Fruit fly (Drosophila melanogaster) whole organism, embryonic: Measurements from ENCODE around the gene CG5013.

Experiments used
- Ada2b ChIP-seq: fragments of 200-800 bp; sonication (Bioruptor generic); IDR thresholded peaks from 2 replicates; pipeline ENCODE4 v1.3.6; 2022; ENCODE audit warnings: missing biosample characterization, missing genetic modification characterization
- Awh ChIP-seq: fragments of 200-800 bp; sonication (Bioruptor generic); IDR thresholded peaks from 2 replicates; pipeline ENCODE4, ENCODE4 v1.3.6; 2022; ENCODE audit warnings: missing biosample characterization, missing genetic modification characterization
- B-H2 ChIP-seq: fragments of 200-800 bp; sonication (Bioruptor generic); optimal IDR thresholded peaks from 2 replicates; lab custom pipeline; 2018; ENCODE audit warnings: missing biosample characterization, mild to moderate bottlenecking, missing genetic modification characterization
- CG11456 ChIP-seq: fragments of 200-800 bp; sonication (Bioruptor generic); IDR thresholded peaks from 3 replicates; pipeline ENCODE4 v1.3.6; 2022; ENCODE audit warnings: missing biosample characterization, missing genetic modification characterization
- CG12219 ChIP-seq: fragments of 200-800 bp; sonication (Bioruptor generic); optimal IDR thresholded peaks from 3 replicates; lab custom pipeline; 2018; ENCODE audit warnings: missing biosample characterization, mild to moderate bottlenecking, missing genetic modification characterization
- CG13624 ChIP-seq: fragments of 200-800 bp; sonication (Bioruptor generic); optimal IDR thresholded peaks from 2 replicates; lab custom pipeline; 2016; ENCODE audit warnings: missing biosample characterization, missing genetic modification characterization
- CG14860 ChIP-seq: fragments of 200-800 bp; sonication (Bioruptor generic); IDR thresholded peaks from 3 replicates; pipeline ENCODE4 v1.3.6; 2022; ENCODE audit warnings: missing biosample characterization, missing genetic modification characterization; ENCODE audit not compliant: partially characterized antibody
- CG15479 ChIP-seq: fragments of 200-800 bp; sonication (Bioruptor generic); optimal IDR thresholded peaks from 3 replicates; lab custom pipeline; 2019; ENCODE audit warnings: missing biosample characterization, mild to moderate bottlenecking, missing genetic modification characterization, moderate library complexity
- CG15514 ChIP-seq: fragments of 200-800 bp; sonication (Bioruptor generic); optimal IDR thresholded peaks from 3 replicates; lab custom pipeline; 2017; ENCODE audit warnings: missing biosample characterization, missing genetic modification characterization, mild to moderate bottlenecking, moderate library complexity, missing genetic modification reagents
- CG15601 ChIP-seq: fragments of 200-800 bp; sonication (Bioruptor generic); optimal IDR thresholded peaks from 3 replicates; lab custom pipeline; 2019; ENCODE audit warnings: missing biosample characterization, mild to moderate bottlenecking, missing genetic modification characterization, moderate library complexity
- CG17186 ChIP-seq: fragments of 200-800 bp; sonication (Bioruptor generic); optimal IDR thresholded peaks from 3 replicates; lab custom pipeline; 2017; ENCODE audit warnings: missing biosample characterization, missing genetic modification reagents, missing genetic modification characterization
- CG18764 ChIP-seq: fragments of 200-800 bp; sonication (Bioruptor generic); optimal IDR thresholded peaks from 3 replicates; lab custom pipeline; 2016; ENCODE audit warnings: missing biosample characterization, missing genetic modification characterization
- CG2116 ChIP-seq: fragments of 200-800 bp; sonication (Bioruptor generic); optimal IDR thresholded peaks from 3 replicates; lab custom pipeline; 2018; ENCODE audit warnings: missing biosample characterization, mild to moderate bottlenecking, missing genetic modification characterization
- CG2202 ChIP-seq: fragments of 200-800 bp; sonication (Bioruptor generic); optimal IDR thresholded peaks from 2 replicates; lab custom pipeline; 2018; ENCODE audit warnings: missing biosample characterization, mild to moderate bottlenecking, missing genetic modification characterization
- CG30020 ChIP-seq: fragments of 200-800 bp; optimal IDR thresholded peaks from 2 replicates; lab custom pipeline; 2019; ENCODE audit warnings: missing biosample characterization, mild to moderate bottlenecking, missing genetic modification characterization, moderate library complexity
- CG5953 ChIP-seq: fragments of 200-800 bp; sonication (Bioruptor generic); IDR thresholded peaks from 2 replicates; pipeline ENCODE4 v1.3.6; 2022; ENCODE audit warnings: missing biosample characterization, missing genetic modification characterization
- CG6689 ChIP-seq: fragments of 200-800 bp; sonication (Bioruptor generic); IDR thresholded peaks from 2 replicates; pipeline ENCODE4 v1.3.6; 2022; ENCODE audit warnings: missing biosample characterization, missing genetic modification characterization
- CG7357 ChIP-seq: fragments of 200-800 bp; sonication (Bioruptor generic); IDR thresholded peaks from 3 replicates; pipeline ENCODE4 v1.3.6; 2022; ENCODE audit warnings: missing biosample characterization, missing genetic modification characterization
- CrebB ChIP-seq: fragments of 200-800 bp; sonication (Bioruptor generic); optimal IDR thresholded peaks from 3 replicates; lab custom pipeline; 2018; ENCODE audit warnings: missing biosample characterization, mild to moderate bottlenecking, missing genetic modification characterization
- H2.0 ChIP-seq: fragments of 200-800 bp; sonication (Bioruptor generic); IDR thresholded peaks from 2 replicates; pipeline ENCODE4 v1.3.6; 2022; ENCODE audit warnings: missing biosample characterization, missing genetic modification characterization
- Hand ChIP-seq: fragments of 200-800 bp; sonication (Bioruptor generic); optimal IDR thresholded peaks from 2 replicates; lab custom pipeline; 2017; ENCODE audit warnings: mild to moderate bottlenecking, missing biosample characterization, missing genetic modification reagents, missing genetic modification characterization
- NFAT ChIP-seq: fragments of 200-800 bp; sonication (Bioruptor generic); IDR thresholded peaks from 2 replicates; pipeline ENCODE4 v1.3.6; 2022; ENCODE audit warnings: missing biosample characterization, missing genetic modification characterization
- Nf-YA ChIP-seq: fragments of 200-800 bp; sonication (Bioruptor generic); IDR thresholded peaks from 2 replicates; pipeline ENCODE4 v1.3.6; 2022; ENCODE audit warnings: missing biosample characterization, missing genetic modification characterization
- Pdp1 ChIP-seq, 2 experiments: fragments of 200-800 bp; sonication (Bioruptor generic); optimal IDR thresholded peaks; 3 replicates each; lab custom pipeline; 2016; ENCODE audit warnings: missing biosample characterization in 2 of 2, missing genetic modification characterization in 2 of 2, mild to moderate bottlenecking in 1 of 2, moderate library complexity in 1 of 2
- Rfx ChIP-seq: fragments of 200-800 bp; sonication (Bioruptor generic); IDR thresholded peaks from 2 replicates; pipeline ENCODE4 v1.3.6; 2022; ENCODE audit warnings: missing biosample characterization, missing genetic modification characterization
- Sox100B ChIP-seq: fragments of 200-800 bp; sonication (Bioruptor generic); optimal IDR thresholded peaks from 3 replicates; lab custom pipeline; 2018; ENCODE audit warnings: missing biosample characterization, mild to moderate bottlenecking, missing genetic modification characterization
- aop ChIP-seq: fragments of 200-800 bp; sonication (Bioruptor generic); IDR thresholded peaks from 2 replicates; pipeline ENCODE4 v1.3.6; 2022; ENCODE audit warnings: missing biosample characterization, missing genetic modification characterization
- bcd ChIP-seq: fragments of 200-800 bp; sonication (Bioruptor generic); optimal IDR thresholded peaks from 2 replicates; lab custom pipeline; 2017; ENCODE audit warnings: missing biosample characterization, mild to moderate bottlenecking, missing genetic modification characterization
- cas ChIP-seq: fragments of 200-800 bp; sonication (Bioruptor generic); IDR thresholded peaks from 2 replicates; pipeline ENCODE4 v1.3.6; 2022; ENCODE audit warnings: missing biosample characterization, missing genetic modification characterization
- dati ChIP-seq: fragments of 200-800 bp; sonication (Bioruptor generic); IDR thresholded peaks from 2 replicates; pipeline ENCODE4 v1.3.6; 2022; ENCODE audit warnings: missing biosample characterization, missing genetic modification characterization
- dpn ChIP-seq, 2 experiments: fragments of 200-800 bp; sonication (Bioruptor generic); optimal IDR thresholded peaks; 3 replicates each; lab custom pipeline; 2016; ENCODE audit warnings: missing biosample characterization in 2 of 2, missing genetic modification characterization in 2 of 2
- gt ChIP-seq: fragments of 200-800 bp; sonication (Bioruptor generic); IDR thresholded peaks from 2 replicates; pipeline ENCODE4 v1.3.6; 2022; ENCODE audit warnings: missing biosample characterization, missing genetic modification characterization
- her ChIP-seq: fragments of 200-800 bp; sonication (Bioruptor generic); optimal IDR thresholded peaks from 2 replicates; lab custom pipeline; 2016; ENCODE audit warnings: missing biosample characterization, missing genetic modification characterization
- jing ChIP-seq: fragments of 200-800 bp; sonication (Bioruptor generic); optimal IDR thresholded peaks from 2 replicates; lab custom pipeline; 2018; ENCODE audit warnings: missing biosample characterization, mild to moderate bottlenecking, missing genetic modification characterization
- jumu ChIP-seq: fragments of 200-800 bp; sonication (Bioruptor generic); optimal IDR thresholded peaks from 3 replicates; lab custom pipeline; 2016; ENCODE audit warnings: missing biosample characterization, missing genetic modification characterization
- lmd ChIP-seq: fragments of 200-800 bp; sonication (Bioruptor generic); IDR thresholded peaks from 2 replicates; pipeline ENCODE4 v1.3.6; 2022; ENCODE audit warnings: missing biosample characterization, missing genetic modification characterization
- nerfin-2 ChIP-seq: fragments of 200-800 bp; sonication (Bioruptor generic); IDR thresholded peaks from 2 replicates; pipeline ENCODE4 v1.3.6; 2022; ENCODE audit warnings: missing biosample characterization, missing genetic modification characterization; ENCODE audit not compliant: partially characterized antibody
- nmo ChIP-seq: fragments of 200-800 bp; sonication (Bioruptor generic); optimal IDR thresholded peaks from 2 replicates; lab custom pipeline; 2018; ENCODE audit warnings: missing biosample characterization, mild to moderate bottlenecking, missing genetic modification characterization, moderate library complexity
- pan ChIP-seq, 4 experiments: fragments of >200 bp in 3 of 4; fragments of 200-800 bp in 1 of 4; sonication (Bioruptor generic) in 1 of 4; optimal IDR thresholded peaks in 3 of 4; IDR thresholded peaks in 1 of 4; 2 replicates each; pipeline versions ENCODE4 v1.3.6 to Lab custom; 2017 to 2022; ENCODE audit warnings: missing biosample characterization in 2 of 4, missing genetic modification characterization in 2 of 4, mixed read lengths in 1 of 4
- pfk ChIP-seq: fragments of 200-800 bp; sonication (Bioruptor generic); optimal IDR thresholded peaks from 2 replicates; lab custom pipeline; 2018; ENCODE audit warnings: missing biosample characterization, mild to moderate bottlenecking, missing genetic modification characterization, moderate library complexity
- prd ChIP-seq, 3 experiments: fragments of >200 bp in 2 of 3; fragments of 200-800 bp in 1 of 3; sonication (Bioruptor generic) in 1 of 3; optimal IDR thresholded peaks in 2 of 3; IDR thresholded peaks in 1 of 3; 2 replicates in 2 of 3; 3 replicates in 1 of 3; pipeline versions ENCODE4 v1.3.6 to Lab custom; 2017 to 2022; ENCODE audit warnings: missing biosample characterization in 1 of 3, missing genetic modification characterization in 1 of 3
- rib ChIP-seq: fragments of 200-800 bp; sonication (Bioruptor generic); IDR thresholded peaks from 2 replicates; pipeline ENCODE4 v1.3.6; 2022; ENCODE audit warnings: missing biosample characterization, missing genetic modification characterization
- salm ChIP-seq: fragments of 200-800 bp; sonication (Bioruptor generic); optimal IDR thresholded peaks from 2 replicates; lab custom pipeline; 2018; ENCODE audit warnings: missing biosample characterization, mild to moderate bottlenecking, missing genetic modification characterization
- slp2 ChIP-seq: fragments of 200-800 bp; sonication (Bioruptor generic); optimal IDR thresholded peaks from 2 replicates; lab custom pipeline; 2016; ENCODE audit warnings: missing biosample characterization, missing genetic modification characterization
- tio ChIP-seq: fragments of 200-800 bp; sonication (Bioruptor generic); optimal IDR thresholded peaks from 2 replicates; lab custom pipeline; 2017; ENCODE audit warnings: missing biosample characterization, missing genetic modification characterization, inconsistent platforms
- trh ChIP-seq: fragments of 200-800 bp; sonication (Bioruptor generic); optimal IDR thresholded peaks from 2 replicates; lab custom pipeline; 2016; ENCODE audit warnings: missing biosample characterization, missing genetic modification characterization
- tup ChIP-seq: fragments of 200-800 bp; sonication (Bioruptor generic); optimal IDR thresholded peaks from 2 replicates; lab custom pipeline; 2016; ENCODE audit warnings: missing biosample characterization, mild to moderate bottlenecking, missing genetic modification characterization, moderate library complexity
- twi ChIP-seq: fragments of 200-800 bp; optimal IDR thresholded peaks from 2 replicates; lab custom pipeline; 2019; ENCODE audit warnings: missing biosample characterization, mild to moderate bottlenecking, missing genetic modification characterization, moderate library complexity
- zen2 ChIP-seq: fragments of 200-800 bp; sonication (Bioruptor generic); IDR thresholded peaks from 3 replicates; pipeline ENCODE4 v1.3.6; 2022; ENCODE audit warnings: missing biosample characterization, missing genetic modification characterization; ENCODE audit not compliant: partially characterized antibody

CG5013 gene

dm6 chr3R:16004691-16005474, 44.6 kb upstream of the CG5013 start (continued):
- TF ChIP-seq CG30020 (tag; lab: Kevin White, UChicago), result no peak
- no peak for TF ChIP-seq pan (optimal IDR thresholded peaks at IDR 0.05; lab: Kevin White, UChicago)
- no peak for TF ChIP-seq pan (GFP tag; optimal IDR thresholded peaks at IDR 0.05 in 1 of 2, IDR thresholded peaks at IDR 0.05 in 1 of 2)
- peak; percentile 37 for TF ChIP-seq salm (tag; lab: Kevin White, UChicago)
- no peak for TF ChIP-seq jumu (GFP tag; lab: Kevin White, UChicago)
- TF ChIP-seq zen2 (GFP tag; lab: Robert Waterston, UW), result no peak
- no peak for TF ChIP-seq slp2
- no peak for TF ChIP-seq H2.0 (GFP tag; lab: Robert Waterston, UW)
- TF ChIP-seq tup (GFP tag; lab: Kevin White, UChicago), result no peak
- no peak for TF ChIP-seq Nf-YA (GFP tag; lab: Robert Waterston, UW)
- peak in 1 of 2 experiments; percentile 67 for TF ChIP-seq Pdp1 (GFP tag; optimal IDR thresholded peaks at IDR 0.05; lab: Kevin White, UChicago)
- TF ChIP-seq Sox100B (GFP tag; lab: Kevin White, UChicago), result no peak
- TF ChIP-seq her (GFP tag; lab: Kevin White, UChicago), result no peak
- TF ChIP-seq CG14860, result no peak
- TF ChIP-seq B-H2 (GFP tag; lab: Kevin White, UChicago), result peak; percentile 69
- no peak for TF ChIP-seq CG2116
- no peak for TF ChIP-seq tio
- no peak for TF ChIP-seq CG17186 (GFP tag; lab: Kevin White, UChicago)
- no peak for TF ChIP-seq bcd (GFP tag; lab: Kevin White, UChicago)
- 0 out of 2 replicates have a peak, but pooled peaks have one; percentile 34 for TF ChIP-seq rib (GFP tag; lab: Robert Waterston, UW)
- no peak for TF ChIP-seq CG12219
- no peak for TF ChIP-seq trh (GFP tag; lab: Kevin White, UChicago)
- no peak for TF ChIP-seq twi (tag; lab: Kevin White, UChicago)
- no peak for TF ChIP-seq CG5953 (GFP tag; lab: Robert Waterston, UW)
- no peak for TF ChIP-seq CG2202
- no peak for TF ChIP-seq Awh (GFP tag; lab: Robert Waterston, UW)
- TF ChIP-seq dati (GFP tag; lab: Robert Waterston, UW), result no peak
- no peak for TF ChIP-seq aop
- TF ChIP-seq CrebB (tag; lab: Kevin White, UChicago), result no peak
- no peak for TF ChIP-seq lmd (GFP tag; lab: Robert Waterston, UW)
- TF ChIP-seq cas (GFP tag; lab: Robert Waterston, UW), result no peak
- TF ChIP-seq nerfin-2, result no peak
- no peak for TF ChIP-seq CG7357 (GFP tag; lab: Robert Waterston, UW)
- TF ChIP-seq pfk (GFP tag; lab: Kevin White, UChicago), result no peak
- TF ChIP-seq CG11456 (GFP tag; lab: Robert Waterston, UW), result no peak
- TF ChIP-seq Rfx (GFP tag; lab: Robert Waterston, UW), result peak; percentile 39; the same call in 1 of the 2 replicates
- no peak for TF ChIP-seq CG15601 (tag; lab: Kevin White, UChicago)
- TF ChIP-seq gt, result no peak
- no peak for TF ChIP-seq CG6689 (GFP tag; lab: Robert Waterston, UW)
- TF ChIP-seq CG13624 (GFP tag; lab: Kevin White, UChicago), result no peak
- TF ChIP-seq jing (GFP tag; lab: Kevin White, UChicago), result no peak
- no peak for TF ChIP-seq prd (optimal IDR thresholded peaks at IDR 0.05; lab: Kevin White, UChicago)
- TF ChIP-seq prd (GFP tag; IDR thresholded peaks at IDR 0.05; lab: Robert Waterston, UW), result no peak
- no peak for TF ChIP-seq Ada2b (GFP tag; lab: Robert Waterston, UW)
- no peak for TF ChIP-seq CG15479 (GFP tag; lab: Kevin White, UChicago)
- no peak for TF ChIP-seq CG18764 (GFP tag; lab: Kevin White, UChicago)
- peak; percentile 34 for TF ChIP-seq CG15514 (GFP tag; lab: Kevin White, UChicago)
- TF ChIP-seq dpn (GFP tag; optimal IDR thresholded peaks at IDR 0.05; lab: Kevin White, UChicago), result no peak
- TF ChIP-seq Hand (GFP tag; lab: Kevin White, UChicago), result peak; percentile 57
- TF ChIP-seq nmo (GFP tag; lab: Kevin White, UChicago), result no peak
- no peak for TF ChIP-seq NFAT
